Worm (Caenorhabditis elegans): ENCODE data around the gene M04G7.2.

- TF ChIP-seq nhr-12 (tag; optimal IDR thresholded peaks at IDR 0.05) (no peak), elt-3 (tag; optimal IDR thresholded peaks at IDR 0.05) (no peak), nhr-2 (tag; optimal IDR thresholded peaks at IDR 0.05) (no peak), unc-62 (GFP tag; optimal IDR thresholded peaks at IDR 0.05) (no peak), unc-39 (tag; optimal IDR thresholded peaks at IDR 0.05) (no peak), nhr-76 (tag; optimal IDR thresholded peaks at IDR 0.05) (no peak), mls-2 (tag; optimal IDR thresholded peaks at IDR 0.05) (no peak), ztf-11 (tag; optimal IDR thresholded peaks at IDR 0.05) (no peak), mab-5 (tag; optimal IDR thresholded peaks at IDR 0.05) (no peak), cnd-1 (tag; optimal IDR thresholded peaks at IDR 0.05) (no peak), lin-32 (GFP tag; optimal IDR thresholded peaks at IDR 0.05) (no peak), nhr-237 (tag; optimal IDR thresholded peaks at IDR 0.05) (no peak), pha-4 (tag; optimal IDR thresholded peaks at IDR 0.05) (no peak)
Observed at ce11 chrIV:425052-425451, 35.8 kb downstream of the M04G7.2 start, which contains the start of gene daf-18.
